Worm (Caenorhabditis elegans) whole organism, L4 larva: ENCODE data around the gene lgc-31.

Experiments
- D1046.2 ChIP-seq: fragments of 200-800 bp; sonication (Bioruptor generic); IDR thresholded peaks from 2 replicates; pipeline ENCODE4 v1.3.6; 2022; ENCODE audit warnings: missing genetic modification characterization, missing compliant biosample characterization
- F26F4.8 ChIP-seq: fragments of 200-800 bp; sonication (Bioruptor generic); conservative IDR thresholded peaks from 2 replicates; pipeline ENCODE4 v1.3.6; 2022; ENCODE audit warnings: missing genetic modification characterization, missing compliant biosample characterization
- F37D6.2 ChIP-seq: sonication (generic microtip); optimal IDR thresholded peaks from 2 replicates; lab custom pipeline; 2016; ENCODE audit warnings: mild to moderate bottlenecking, missing genetic modification characterization, missing compliant biosample characterization
- F44E2.7 ChIP-seq: fragments of 200-800 bp; sonication (Bioruptor generic); IDR thresholded peaks from 2 replicates; pipeline ENCODE4 v2.1.2; 2022; ENCODE audit warnings: missing genetic modification characterization, missing compliant biosample characterization
- R02D3.7 ChIP-seq: fragments of 150-350 bp; sonication (generic microtip); optimal IDR thresholded peaks from 3 replicates; lab custom pipeline; 2014; ENCODE audit warnings: missing biosample characterization, missing genetic modification characterization
- T20F7.1 ChIP-seq: fragments of 200-800 bp; sonication (Bioruptor generic); optimal IDR thresholded peaks from 2 replicates; lab custom pipeline; 2018; ENCODE audit warnings: mild to moderate bottlenecking, missing genetic modification characterization, missing compliant biosample characterization
- Y105C5A.15 ChIP-seq: fragments of 200-800 bp; sonication (Bioruptor generic); IDR thresholded peaks from 2 replicates; pipeline ENCODE4 v1.3.6; 2022; ENCODE audit warnings: missing genetic modification characterization, missing compliant biosample characterization
- Y48G9A.11 ChIP-seq: fragments of 200-800 bp; sonication (Bioruptor generic); IDR thresholded peaks from 2 replicates; pipeline ENCODE4 v1.3.6; 2022; ENCODE audit warnings: missing genetic modification reagents, missing genetic modification characterization, missing compliant biosample characterization
- aly-2 ChIP-seq: sonication (generic microtip); optimal IDR thresholded peaks from 2 replicates; lab custom pipeline; 2018; ENCODE audit warnings: missing biosample characterization, missing genetic modification characterization
- ama-1 ChIP-seq: fragments of 150-350 bp; optimal IDR thresholded peaks from 2 replicates; lab custom pipeline; 2014; ENCODE audit warnings: inconsistent platforms, mixed read lengths
- arid-1 ChIP-seq: fragments of 200-800 bp; sonication (Bioruptor generic); conservative IDR thresholded peaks from 2 replicates; pipeline ENCODE4 v1.3.6; 2022; ENCODE audit warnings: missing genetic modification reagents, missing genetic modification characterization, missing compliant biosample characterization
- attf-4 ChIP-seq: sonication (generic microtip); optimal IDR thresholded peaks from 3 replicates; lab custom pipeline; 2017; ENCODE audit warnings: missing biosample characterization, missing genetic modification characterization
- ceh-82 ChIP-seq: sonication (generic microtip); optimal IDR thresholded peaks from 2 replicates; lab custom pipeline; 2017; ENCODE audit warnings: missing biosample characterization, missing genetic modification characterization
- ces-1 ChIP-seq: fragments of 150-350 bp; sonication (generic microtip); optimal IDR thresholded peaks from 4 replicates; lab custom pipeline; 2014; ENCODE audit warnings: missing biosample characterization, missing genetic modification reagents, missing genetic modification characterization
- ctbp-1 ChIP-seq: fragments of 200-800 bp; sonication (Bioruptor generic); IDR thresholded peaks from 2 replicates; pipeline ENCODE4 v1.3.6; 2022; ENCODE audit warnings: missing genetic modification reagents, missing genetic modification characterization, missing compliant biosample characterization
- daf-12 ChIP-seq: fragments of 150-350 bp; optimal IDR thresholded peaks from 2 replicates; lab custom pipeline; 2014; ENCODE audit warnings: missing biosample characterization, missing genetic modification reagents, missing genetic modification characterization
- daf-16 ChIP-seq, 3 experiments: sonication (generic microtip); optimal IDR thresholded peaks; 2 replicates each; lab custom pipeline; 2016 to 2017; ENCODE audit warnings: missing genetic modification characterization in 3 of 3, missing genetic modification reagents in 3 of 3, mild to moderate bottlenecking in 2 of 3, missing compliant biosample characterization in 2 of 3, missing biosample characterization in 1 of 3, moderate library complexity in 1 of 3
- dmd-8 ChIP-seq: fragments of 200-800 bp; sonication (Bioruptor generic); IDR thresholded peaks from 2 replicates; pipeline ENCODE4 v1.3.6; 2022; ENCODE audit warnings: missing genetic modification characterization, missing compliant biosample characterization
- dpl-1 ChIP-seq: fragments of 150-350 bp; optimal IDR thresholded peaks from 2 replicates; lab custom pipeline; 2014; ENCODE audit warnings: missing biosample characterization, missing genetic modification reagents, missing genetic modification characterization
- dve-1 ChIP-seq: sonication (generic microtip); optimal IDR thresholded peaks from 2 replicates; lab custom pipeline; 2017; ENCODE audit warnings: antibody characterized with exemption, mild to moderate bottlenecking, missing genetic modification characterization, missing compliant biosample characterization; ENCODE audit not compliant: insufficient read depth
- egl-43 ChIP-seq: fragments of 200-800 bp; sonication (Bioruptor generic); IDR thresholded peaks from 2 replicates; pipeline ENCODE4 v1.3.6; 2022; ENCODE audit warnings: missing genetic modification reagents, missing genetic modification characterization, missing compliant biosample characterization
- gei-8 ChIP-seq: fragments of 200-800 bp; sonication (Bioruptor generic); optimal IDR thresholded peaks from 2 replicates; lab custom pipeline; 2018; ENCODE audit warnings: mild to moderate bottlenecking, missing genetic modification characterization, missing compliant biosample characterization
- hlh-11 ChIP-seq: fragments of 200-800 bp; sonication (Bioruptor generic); optimal IDR thresholded peaks from 2 replicates; lab custom pipeline; 2018; ENCODE audit warnings: mild to moderate bottlenecking, missing genetic modification characterization, missing compliant biosample characterization
- hlh-30 ChIP-seq: sonication (generic microtip); optimal IDR thresholded peaks from 2 replicates; lab custom pipeline; 2017; ENCODE audit warnings: antibody characterized with exemption, mild to moderate bottlenecking, missing genetic modification characterization, missing compliant biosample characterization; ENCODE audit not compliant: insufficient read depth
- hmg-1.1 ChIP-seq: fragments of 200-800 bp; sonication (Bioruptor generic); IDR thresholded peaks from 2 replicates; pipeline ENCODE4 v1.3.6; 2022; ENCODE audit warnings: missing genetic modification reagents, missing genetic modification characterization, missing compliant biosample characterization
- jun-1 ChIP-seq: fragments of 150-350 bp; optimal IDR thresholded peaks from 2 replicates; lab custom pipeline; 2014; ENCODE audit warnings: missing biosample characterization, missing genetic modification reagents, missing genetic modification characterization
- lin-13 ChIP-seq: fragments of 150-350 bp; optimal IDR thresholded peaks from 2 replicates; lab custom pipeline; 2014; ENCODE audit warnings: missing biosample characterization, missing genetic modification reagents, missing genetic modification characterization
- lin-15B ChIP-seq: fragments of 150-350 bp; sonication (generic microtip); optimal IDR thresholded peaks from 3 replicates; lab custom pipeline; 2014; ENCODE audit warnings: missing biosample characterization, missing genetic modification characterization
- lin-39 ChIP-seq: fragments of 150-350 bp; optimal IDR thresholded peaks from 2 replicates; lab custom pipeline; 2014; ENCODE audit warnings: missing biosample characterization, missing genetic modification reagents, missing genetic modification characterization
- lsy-2 ChIP-seq, 2 experiments: fragments of 150-350 bp in 1 of 2; sonication (generic microtip) in 1 of 2; optimal IDR thresholded peaks; 2 replicates each; lab custom pipeline; 2014 to 2017; ENCODE audit warnings: missing biosample characterization in 2 of 2, missing genetic modification characterization in 2 of 2
- madf-5 ChIP-seq, 2 experiments: fragments of 200-800 bp; sonication (Bioruptor generic); IDR thresholded peaks; 2 replicates each; pipeline ENCODE4 v1.3.6; 2022; ENCODE audit warnings: missing compliant biosample characterization in 2 of 2, missing genetic modification characterization in 2 of 2
- mdl-1 ChIP-seq, 2 experiments: fragments of 150-350 bp in 1 of 2; sonication (generic microtip) in 1 of 2; optimal IDR thresholded peaks; 2 replicates each; lab custom pipeline; 2014 to 2017; ENCODE audit warnings: missing biosample characterization in 2 of 2, missing genetic modification characterization in 2 of 2
- mdt-29 ChIP-seq: fragments of 200-800 bp; sonication (Bioruptor generic); IDR thresholded peaks from 2 replicates; pipeline ENCODE4 v1.3.6; 2022; ENCODE audit warnings: missing genetic modification reagents, missing genetic modification characterization, missing compliant biosample characterization
- mep-1 ChIP-seq: fragments of 150-350 bp; sonication (generic microtip); optimal IDR thresholded peaks from 3 replicates; lab custom pipeline; 2014; ENCODE audit warnings: missing biosample characterization, missing genetic modification characterization
- mxl-3 ChIP-seq: fragments of 200-800 bp; sonication (Bioruptor generic); optimal IDR thresholded peaks from 2 replicates; lab custom pipeline; 2018; ENCODE audit warnings: mild to moderate bottlenecking, missing genetic modification characterization, missing compliant biosample characterization
- nhr-111 ChIP-seq: fragments of 200-800 bp; sonication (Bioruptor generic); optimal IDR thresholded peaks from 2 replicates; lab custom pipeline; 2018; ENCODE audit warnings: mild to moderate bottlenecking, missing genetic modification characterization, missing compliant biosample characterization
- nhr-237 ChIP-seq: sonication (generic microtip); optimal IDR thresholded peaks from 2 replicates; lab custom pipeline; 2017; ENCODE audit warnings: missing biosample characterization, missing genetic modification characterization
- nhr-77 ChIP-seq: fragments of 150-350 bp; optimal IDR thresholded peaks from 2 replicates; lab custom pipeline; 2014; ENCODE audit warnings: missing biosample characterization, missing genetic modification characterization
- rbr-2 ChIP-seq: sonication (generic microtip); optimal IDR thresholded peaks from 2 replicates; lab custom pipeline; 2016; ENCODE audit warnings: missing genotype, missing genetic modification characterization, missing compliant biosample characterization
- sdz-12 ChIP-seq: fragments of 200-800 bp; sonication (Bioruptor generic); optimal IDR thresholded peaks from 2 replicates; lab custom pipeline; 2018; ENCODE audit warnings: mild to moderate bottlenecking, missing genetic modification characterization, missing compliant biosample characterization
- snpc-1.2 ChIP-seq: fragments of 200-800 bp; sonication (Bioruptor generic); IDR thresholded peaks from 2 replicates; pipeline ENCODE4 v1.3.6; 2022; ENCODE audit warnings: missing genetic modification reagents, missing genetic modification characterization, missing compliant biosample characterization
- spr-3 ChIP-seq: fragments of 200-800 bp; sonication (Bioruptor generic); optimal IDR thresholded peaks from 2 replicates; lab custom pipeline; 2018; ENCODE audit warnings: mild to moderate bottlenecking, missing genetic modification characterization, missing compliant biosample characterization
- tag-97 ChIP-seq: fragments of 200-800 bp; sonication (Bioruptor generic); IDR thresholded peaks from 2 replicates; pipeline ENCODE4 v1.3.6; 2022; ENCODE audit warnings: missing genetic modification characterization, missing compliant biosample characterization
- unc-130 ChIP-seq: sonication (generic microtip); optimal IDR thresholded peaks from 2 replicates; lab custom pipeline; 2016; ENCODE audit warnings: missing genetic modification reagents, missing genetic modification characterization, missing compliant biosample characterization
- unc-39 ChIP-seq: sonication (generic microtip); optimal IDR thresholded peaks from 2 replicates; lab custom pipeline; 2017; ENCODE audit warnings: missing biosample characterization, missing genetic modification characterization
- unc-62 ChIP-seq, 3 experiments: fragments of 150-350 bp in 1 of 3; sonication (generic microtip); optimal IDR thresholded peaks in 2 of 3; peaks in 1 of 3; 1 replicate in 1 of 3; 2 replicates in 2 of 3; lab custom pipeline; 2014 to 2017; ENCODE audit warnings: missing biosample characterization in 3 of 3, missing genetic modification characterization in 3 of 3, missing genetic modification reagents in 3 of 3, missing genotype in 1 of 3
- zfp-2 ChIP-seq: sonication (generic microtip); optimal IDR thresholded peaks from 2 replicates; lab custom pipeline; 2016; ENCODE audit warnings: mild to moderate bottlenecking, missing genetic modification characterization, missing compliant biosample characterization
- zfp-3 ChIP-seq: fragments of 200-800 bp; sonication (Bioruptor generic); conservative IDR thresholded peaks from 2 replicates; pipeline ENCODE4 v1.3.6; 2022; ENCODE audit warnings: missing genetic modification reagents, missing genetic modification characterization, missing compliant biosample characterization
- zip-2 ChIP-seq: fragments of 150-350 bp; optimal IDR thresholded peaks from 2 replicates; lab custom pipeline; 2014; ENCODE audit warnings: missing biosample characterization, missing genetic modification characterization
- ztf-11 ChIP-seq: fragments of 150-350 bp; optimal IDR thresholded peaks from 2 replicates; lab custom pipeline; 2014; ENCODE audit warnings: missing biosample characterization, missing genetic modification characterization
- ztf-7 ChIP-seq: fragments of 150-350 bp; optimal IDR thresholded peaks from 2 replicates; lab custom pipeline; 2014; ENCODE audit warnings: missing biosample characterization, missing genetic modification characterization

Gene lgc-31

DNA sequence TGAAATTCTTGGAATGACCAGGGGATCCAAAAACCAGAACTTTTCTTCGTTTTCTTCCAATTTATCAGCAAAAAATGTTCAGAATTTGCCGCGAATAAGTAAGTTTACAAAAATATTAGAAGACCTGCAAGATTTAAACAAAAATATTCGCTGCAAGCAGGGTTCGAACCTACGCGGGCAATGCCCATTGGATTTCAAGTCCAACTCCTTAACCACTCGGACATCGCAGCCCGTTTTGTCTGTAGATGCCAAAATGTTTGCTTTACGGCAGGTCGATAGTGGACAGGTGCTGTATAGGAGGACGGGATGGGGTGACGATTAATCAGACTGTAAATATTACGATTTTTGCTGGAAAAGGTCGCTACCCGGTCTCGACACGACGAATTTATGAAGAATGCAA lies 25.9 kb upstream of the lgc-31 start (continued):
- TF ChIP-seq gei-8 (peak; percentile 53), mdt-29 (GFP tag; lab: Robert Waterston, UW) (no peak; the same call in 1 of the 2 replicates), T20F7.1 (GFP tag; lab: Kevin White, UChicago) (no peak), hlh-11 (tag; lab: Kevin White, UChicago) (no peak), lin-13 (GFP tag; lab: Kevin White, UChicago) (no peak), dve-1 (no peak), ces-1 (GFP tag; lab: Kevin White, UChicago) (no peak), F37D6.2 (tag; lab: Kevin White, UChicago) (no peak), ztf-7 (tag; lab: Kevin White, UChicago) (no peak), dpl-1 (GFP tag; lab: Kevin White, UChicago) (no peak), unc-39 (no peak), F44E2.7 (GFP tag; lab: Robert Waterston, UW) (peak; percentile 45; the same call in 1 of the 2 replicates), lin-39 (no peak), jun-1 (tag; lab: Kevin White, UChicago) (no peak), nhr-111 (peak; percentile 28), D1046.2 (0 out of 2 replicates have a peak, but pooled peaks have one; percentile 42), hlh-30 (tag; lab: Kevin White, UChicago) (no peak), F26F4.8 (GFP tag; lab: Robert Waterston, UW) (peak; percentile 79; the same call in 1 of the 2 replicates), ctbp-1 (no peak), zfp-3 (GFP tag; lab: Robert Waterston, UW) (no peak), snpc-1.2 (GFP tag; lab: Robert Waterston, UW) (peak; percentile 79), zip-2 (tag; lab: Kevin White, UChicago) (no peak), Y105C5A.15 (GFP tag; lab: Robert Waterston, UW) (0 out of 2 replicates have a peak, but pooled peaks have one; percentile 49), unc-62 (GFP tag; optimal IDR thresholded peaks at IDR 0.05 in 1 of 2; lab: Kevin White, UChicago) (no peak), unc-62 (tag; optimal IDR thresholded peaks at IDR 0.05; lab: Kevin White, UChicago) (no peak), hmg-1.1 (GFP tag; lab: Robert Waterston, UW) (no peak), zfp-2 (tag; lab: Kevin White, UChicago) (no peak), dmd-8 (GFP tag; lab: Robert Waterston, UW) (peak; percentile 76; the same call in 1 of the 2 replicates), mdl-1 (tag; optimal IDR thresholded peaks at IDR 0.05; lab: Kevin White, UChicago) (no peak), lin-15B (tag; lab: Kevin White, UChicago) (no peak), unc-130 (GFP tag; lab: Kevin White, UChicago) (no peak), daf-12 (no peak), R02D3.7 (tag; lab: Kevin White, UChicago) (no peak), attf-4 (tag; lab: Kevin White, UChicago) (no peak), ceh-82 (tag; lab: Kevin White, UChicago) (no peak), egl-43 (GFP tag; lab: Robert Waterston, UW) (peak; percentile 87), lsy-2 (tag; optimal IDR thresholded peaks at IDR 0.05; lab: Kevin White, UChicago) (no peak), spr-3 (GFP tag; lab: Kevin White, UChicago) (peak; percentile 13), nhr-77 (no peak), nhr-237 (tag; lab: Kevin White, UChicago) (no peak), arid-1 (GFP tag; lab: Robert Waterston, UW) (peak; percentile 81), tag-97 (GFP tag; lab: Robert Waterston, UW) (no peak), ama-1 (no peak), rbr-2 (tag; lab: Kevin White, UChicago) (no peak), aly-2 (tag; lab: Kevin White, UChicago) (no peak), mep-1 (tag; lab: Kevin White, UChicago) (no peak), daf-16 (GFP tag; optimal IDR thresholded peaks at IDR 0.05; lab: Kevin White, UChicago) (peak in 1 of 2 experiments; percentile 41), daf-16 (tag; optimal IDR thresholded peaks at IDR 0.05; lab: Kevin White, UChicago) (no peak), mxl-3 (GFP tag; lab: Kevin White, UChicago) (no peak), Y48G9A.11 (GFP tag; lab: Robert Waterston, UW) (peak; percentile 71), ztf-11 (no peak), madf-5 (GFP tag; IDR thresholded peaks at IDR 0.05; lab: Robert Waterston, UW) (peak in 1 of 2 experiments; percentile 63; a peak in 1 of 4 replicates), sdz-12 (GFP tag; lab: Kevin White, UChicago) (peak; percentile 66)
